Fruit fly (Drosophila melanogaster) whole organism, embryonic: ENCODE data around the gene CG7408.
A peak's percentile ranks its signal among the peaks of the same experiment; 100 is the strongest.

Source experiments
- Abd-B ChIP-seq: fragments of 200-800 bp; sonication (Bioruptor generic); optimal IDR thresholded peaks from 2 replicates; lab custom pipeline; 2018; ENCODE audit warnings: missing biosample characterization, mild to moderate bottlenecking, missing genetic modification characterization, moderate library complexity
- Atf-2 ChIP-seq: fragments of 200-800 bp; sonication (Bioruptor generic); optimal IDR thresholded peaks from 2 replicates; lab custom pipeline; 2016; ENCODE audit warnings: missing biosample characterization, missing genetic modification characterization
- B-H1 ChIP-seq: fragments of 200-800 bp; sonication (Bioruptor generic); IDR thresholded peaks from 3 replicates; pipeline ENCODE4 v1.3.6; 2022; ENCODE audit warnings: missing biosample characterization, missing genetic modification characterization
- Bdp1 ChIP-seq: fragments of 200-800 bp; sonication (Bioruptor generic); optimal IDR thresholded peaks from 3 replicates; lab custom pipeline; 2016; ENCODE audit warnings: missing biosample characterization, missing genetic modification characterization
- CG10366 ChIP-seq: fragments of 200-800 bp; sonication (Bioruptor generic); IDR thresholded peaks from 2 replicates; pipeline ENCODE4 v1.3.6; 2022; ENCODE audit warnings: missing biosample characterization, missing genetic modification characterization
- CG10462 ChIP-seq: fragments of 200-800 bp; sonication (Bioruptor generic); optimal IDR thresholded peaks from 2 replicates; lab custom pipeline; 2016; ENCODE audit warnings: missing biosample characterization, missing genetic modification characterization
- CG12155 ChIP-seq: fragments of 200-800 bp; sonication (Bioruptor generic); optimal IDR thresholded peaks from 3 replicates; lab custom pipeline; 2016; ENCODE audit warnings: missing biosample characterization, missing genetic modification characterization
- CG12942 ChIP-seq: fragments of 200-800 bp; sonication (Bioruptor generic); optimal IDR thresholded peaks from 3 replicates; lab custom pipeline; 2016; ENCODE audit warnings: missing biosample characterization, missing genetic modification characterization
- CG13287 ChIP-seq: fragments of 200-800 bp; sonication (Bioruptor generic); IDR thresholded peaks from 2 replicates; pipeline ENCODE4 v1.3.6; 2022; ENCODE audit warnings: missing biosample characterization, missing genetic modification characterization; ENCODE audit not compliant: partially characterized antibody
- CG15514 ChIP-seq: fragments of 200-800 bp; sonication (Bioruptor generic); optimal IDR thresholded peaks from 3 replicates; lab custom pipeline; 2017; ENCODE audit warnings: missing biosample characterization, missing genetic modification characterization, mild to moderate bottlenecking, moderate library complexity, missing genetic modification reagents
- CG16779 ChIP-seq: fragments of 200-800 bp; sonication (Bioruptor generic); IDR thresholded peaks from 2 replicates; pipeline ENCODE4 v1.3.6; 2022; ENCODE audit warnings: missing biosample characterization, missing genetic modification characterization
- CG18599 ChIP-seq: fragments of 200-800 bp; sonication (Bioruptor generic); optimal IDR thresholded peaks from 3 replicates; lab custom pipeline; 2017; ENCODE audit warnings: missing biosample characterization, missing genetic modification characterization, mild to moderate bottlenecking, moderate library complexity, missing genetic modification reagents
- CG2875 ChIP-seq: fragments of 200-800 bp; sonication (Bioruptor generic); optimal IDR thresholded peaks from 2 replicates; lab custom pipeline; 2017; ENCODE audit warnings: missing biosample characterization, mild to moderate bottlenecking, missing genetic modification characterization, missing genetic modification reagents
- CG4820 ChIP-seq: fragments of 200-800 bp; sonication (Bioruptor generic); optimal IDR thresholded peaks from 3 replicates; lab custom pipeline; 2016; ENCODE audit warnings: missing biosample characterization, missing genetic modification characterization
- CG5245 ChIP-seq: fragments of 200-800 bp; sonication (Bioruptor generic); optimal IDR thresholded peaks from 3 replicates; lab custom pipeline; 2016; ENCODE audit warnings: missing biosample characterization, missing genetic modification characterization
- CG6254 ChIP-seq: fragments of 200-800 bp; sonication (Bioruptor generic); optimal IDR thresholded peaks from 3 replicates; lab custom pipeline; 2017; ENCODE audit warnings: mild to moderate bottlenecking, missing biosample characterization, missing genetic modification reagents, missing genetic modification characterization
- CG6791 ChIP-seq: fragments of 200-800 bp; sonication (Bioruptor generic); IDR thresholded peaks from 3 replicates; pipeline ENCODE4 v1.3.6; 2022; ENCODE audit warnings: missing biosample characterization, missing genetic modification characterization; ENCODE audit not compliant: partially characterized antibody
- CG8359 ChIP-seq: fragments of 200-800 bp; sonication (Bioruptor generic); optimal IDR thresholded peaks from 2 replicates; lab custom pipeline; 2017; ENCODE audit warnings: missing biosample characterization, mild to moderate bottlenecking, missing genetic modification characterization, borderline replicate concordance
- CG9817 ChIP-seq: fragments of 200-800 bp; sonication (Bioruptor generic); optimal IDR thresholded peaks from 2 replicates; lab custom pipeline; 2018; ENCODE audit warnings: missing biosample characterization, mild to moderate bottlenecking, missing genetic modification characterization, moderate library complexity
- CkIIα-i1 ChIP-seq: fragments of 200-800 bp; sonication (Bioruptor generic); IDR thresholded peaks from 2 replicates; pipeline ENCODE4 v1.3.6; 2022; ENCODE audit warnings: missing biosample characterization, missing genetic modification characterization
- D ChIP-seq, 2 experiments: fragments of 200-800 bp in 1 of 2; fragments of >200 bp in 1 of 2; sonication (Bioruptor generic) in 1 of 2; optimal IDR thresholded peaks; 2 replicates in 1 of 2; 3 replicates in 1 of 2; lab custom pipeline; 2017; ENCODE audit warnings: mild to moderate bottlenecking in 1 of 2, missing biosample characterization in 1 of 2, missing genetic modification characterization in 1 of 2, missing genetic modification reagents in 1 of 2
- Dip2 ChIP-seq: fragments of 200-800 bp; sonication (Bioruptor generic); IDR thresholded peaks from 2 replicates; pipeline ENCODE4 v1.3.6; 2022; ENCODE audit warnings: missing biosample characterization, missing genetic modification characterization
- H15 ChIP-seq: fragments of 200-800 bp; sonication (Bioruptor generic); IDR thresholded peaks from 3 replicates; pipeline ENCODE4 v1.3.6; 2022; ENCODE audit warnings: missing biosample characterization, missing genetic modification characterization
- Hr78 ChIP-seq, 2 experiments: fragments of 200-800 bp in 1 of 2; fragments of >200 bp in 1 of 2; sonication (Bioruptor generic) in 1 of 2; optimal IDR thresholded peaks; 2 replicates each; lab custom pipeline; 2017 to 2019; ENCODE audit warnings: missing biosample characterization in 2 of 2, missing genetic modification characterization in 2 of 2, mild to moderate bottlenecking in 1 of 2, moderate library complexity in 1 of 2
- Ravus ChIP-seq: fragments of 200-800 bp; sonication (Bioruptor generic); IDR thresholded peaks from 2 replicates; pipeline ENCODE4 v1.3.6; 2022; ENCODE audit warnings: missing biosample characterization, missing genetic modification characterization
- Rx ChIP-seq: fragments of 200-800 bp; sonication (Bioruptor generic); IDR thresholded peaks from 2 replicates; pipeline ENCODE4 v1.3.6; 2022; ENCODE audit warnings: missing biosample characterization, missing genetic modification characterization
- Sry-β ChIP-seq: fragments of 200-800 bp; sonication (Bioruptor generic); optimal IDR thresholded peaks from 2 replicates; lab custom pipeline; 2018; ENCODE audit warnings: missing biosample characterization, mild to moderate bottlenecking, missing genetic modification characterization, moderate library complexity
- Vsx1 ChIP-seq: fragments of 200-800 bp; sonication (Bioruptor generic); optimal IDR thresholded peaks from 2 replicates; lab custom pipeline; 2017; ENCODE audit warnings: missing biosample characterization, mild to moderate bottlenecking, missing genetic modification characterization, missing genetic modification reagents
- aop ChIP-seq: fragments of 200-800 bp; sonication (Bioruptor generic); IDR thresholded peaks from 2 replicates; pipeline ENCODE4 v1.3.6; 2022; ENCODE audit warnings: missing biosample characterization, missing genetic modification characterization
- cas ChIP-seq: fragments of 200-800 bp; sonication (Bioruptor generic); IDR thresholded peaks from 2 replicates; pipeline ENCODE4 v1.3.6; 2022; ENCODE audit warnings: missing biosample characterization, missing genetic modification characterization
- gce ChIP-seq: fragments of 200-800 bp; sonication (Bioruptor generic); IDR thresholded peaks from 3 replicates; pipeline ENCODE4 v1.3.6; 2022; ENCODE audit warnings: missing biosample characterization, missing genetic modification characterization
- gcm ChIP-seq: fragments of 200-800 bp; sonication (Bioruptor generic); optimal IDR thresholded peaks from 2 replicates; lab custom pipeline; 2019; ENCODE audit warnings: missing biosample characterization, mild to moderate bottlenecking, missing genetic modification characterization, moderate library complexity
- gro ChIP-seq: fragments of 200-800 bp; sonication (Bioruptor generic); optimal IDR thresholded peaks from 2 replicates; lab custom pipeline; 2016; ENCODE audit warnings: missing biosample characterization, missing genetic modification characterization
- jigr1 ChIP-seq: fragments of 200-800 bp; sonication (Bioruptor generic); IDR thresholded peaks from 3 replicates; pipeline ENCODE4 v1.3.6; 2022; ENCODE audit warnings: missing biosample characterization, missing genetic modification characterization
- kah ChIP-seq: fragments of 200-800 bp; sonication (Bioruptor generic); optimal IDR thresholded peaks from 2 replicates; lab custom pipeline; 2018; ENCODE audit warnings: missing biosample characterization, mild to moderate bottlenecking, missing genetic modification characterization
- kay ChIP-seq: fragments of 200-800 bp; sonication (Bioruptor generic); optimal IDR thresholded peaks from 2 replicates; lab custom pipeline; 2016; ENCODE audit warnings: missing biosample characterization, missing genetic modification characterization
- mirr ChIP-seq: fragments of 200-800 bp; sonication (Bioruptor generic); optimal IDR thresholded peaks from 3 replicates; lab custom pipeline; 2018; ENCODE audit warnings: missing biosample characterization, mild to moderate bottlenecking, missing genetic modification characterization
- pita ChIP-seq: fragments of 200-800 bp; sonication (Bioruptor generic); optimal IDR thresholded peaks from 2 replicates; lab custom pipeline; 2017; ENCODE audit warnings: missing biosample characterization, mild to moderate bottlenecking, missing genetic modification characterization
- pum ChIP-seq: fragments of 200-800 bp; sonication (Bioruptor generic); optimal IDR thresholded peaks from 2 replicates; lab custom pipeline; 2016; ENCODE audit warnings: missing biosample characterization, missing genetic modification characterization
- sc ChIP-seq, 3 experiments: fragments of >200 bp in 2 of 3; fragments of 200-800 bp in 1 of 3; sonication (Bioruptor generic) in 1 of 3; optimal IDR thresholded peaks; 2 replicates in 2 of 3; 3 replicates in 1 of 3; lab custom pipeline; 2017; ENCODE audit warnings: mild to moderate bottlenecking in 1 of 3, missing biosample characterization in 1 of 3, missing genetic modification characterization in 1 of 3, missing genetic modification reagents in 1 of 3
- shn ChIP-seq: fragments of 200-800 bp; sonication (Bioruptor generic); optimal IDR thresholded peaks from 3 replicates; lab custom pipeline; 2016; ENCODE audit warnings: missing biosample characterization, missing genetic modification characterization
- sim ChIP-seq: fragments of 200-800 bp; sonication (Bioruptor generic); IDR thresholded peaks from 2 replicates; pipeline ENCODE4 v1.3.6; 2022; ENCODE audit warnings: missing biosample characterization, missing genetic modification characterization
- sisA ChIP-seq: fragments of 200-800 bp; sonication (Bioruptor generic); IDR thresholded peaks from 2 replicates; pipeline ENCODE4 v1.3.6; 2022; ENCODE audit warnings: missing biosample characterization, missing genetic modification characterization
- slou ChIP-seq: fragments of 200-800 bp; sonication (Bioruptor generic); optimal IDR thresholded peaks from 3 replicates; lab custom pipeline; 2016; ENCODE audit warnings: missing biosample characterization, missing genetic modification characterization
- usp ChIP-seq: fragments of >200 bp; optimal IDR thresholded peaks from 2 replicates; lab custom pipeline; 2017; ENCODE audit warnings: missing biosample characterization, missing genetic modification characterization
- vfl ChIP-seq: fragments of 200-800 bp; sonication (Bioruptor generic); optimal IDR thresholded peaks from 2 replicates; lab custom pipeline; 2016; ENCODE audit warnings: missing biosample characterization, missing genetic modification characterization

The CG7408 gene

DNA sequence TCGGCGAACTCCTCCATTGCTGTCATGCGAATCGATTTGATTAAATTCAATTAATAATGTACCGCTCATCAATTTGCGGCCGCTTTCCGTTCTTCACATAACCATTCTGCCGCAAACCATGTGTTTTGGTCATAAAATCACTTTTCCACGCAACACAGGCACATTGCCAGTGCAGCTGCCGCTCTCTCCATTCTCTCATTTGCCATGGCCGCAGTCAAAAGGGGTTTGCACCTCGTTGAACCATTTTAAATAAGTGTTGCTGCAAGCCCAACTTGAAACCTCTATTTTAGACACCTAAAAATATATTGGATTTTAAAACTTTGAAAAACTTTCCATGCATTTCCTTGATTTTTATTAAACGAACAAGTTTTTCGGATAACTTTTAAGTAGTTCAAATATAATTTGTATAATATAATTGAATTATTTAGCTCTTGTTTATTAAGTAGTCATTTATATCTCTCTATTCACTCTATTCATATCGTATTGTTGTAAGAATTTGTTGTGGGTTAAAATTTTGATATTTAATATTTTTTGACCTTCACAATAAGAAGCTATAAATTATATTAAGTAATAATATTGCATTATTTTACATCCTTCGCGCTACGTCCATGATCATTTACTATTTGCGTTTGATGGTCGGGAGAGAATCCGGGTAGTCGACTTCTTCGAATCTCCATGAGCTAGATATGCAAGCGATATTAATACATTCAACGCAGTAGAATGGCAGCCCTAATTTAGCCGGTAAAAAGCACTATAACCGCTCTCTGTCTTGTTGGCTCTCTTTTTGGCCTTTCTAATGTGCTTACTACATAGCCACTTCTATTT lies 22.0 kb upstream of the CG7408 start, which contains the start of gene CG5535 (continued):
- peak; percentile 69 for TF ChIP-seq CG10366 (GFP tag; lab: Robert Waterston, UW)
- no peak for TF ChIP-seq Dip2 (GFP tag; lab: Robert Waterston, UW)
- peak; percentile 26; the same call in 1 of the 2 replicates for TF ChIP-seq cas (GFP tag; lab: Robert Waterston, UW)
- TF ChIP-seq sim (GFP tag; lab: Robert Waterston, UW): no peak
- peak; percentile 37 for TF ChIP-seq kay (GFP tag; lab: Kevin White, UChicago)
- peak; percentile 58; the same call in 2 of the 3 replicates for TF ChIP-seq gce (GFP tag; lab: Robert Waterston, UW)
- TF ChIP-seq CG9817 (tag; lab: Kevin White, UChicago): peak; percentile 49
- TF ChIP-seq slou: peak; percentile 66
- no peak for TF ChIP-seq vfl (GFP tag; lab: Kevin White, UChicago)
- peak; percentile 34 for TF ChIP-seq shn
- TF ChIP-seq CG13287 (GFP tag; lab: Robert Waterston, UW): peak; percentile 10; the same call in 1 of the 2 replicates
- peak; percentile 52; the same call in 1 of the 3 replicates for TF ChIP-seq CG6791 (GFP tag; lab: Robert Waterston, UW)
- TF ChIP-seq pita (GFP tag; lab: Kevin White, UChicago): no peak
- peak; percentile 8; the same call in 1 of the 2 replicates for TF ChIP-seq Ravus (GFP tag; lab: Robert Waterston, UW)
- peak; percentile 61 for TF ChIP-seq CG12155 (GFP tag; lab: Kevin White, UChicago)
- TF ChIP-seq CkIIα-i1 (GFP tag; lab: Robert Waterston, UW): no peak
- no peak for TF ChIP-seq kah
- TF ChIP-seq usp (GFP tag; lab: Kevin White, UChicago): no peak
- peak; percentile 75 for TF ChIP-seq Abd-B (GFP tag; lab: Kevin White, UChicago)
- TF ChIP-seq aop (GFP tag; lab: Robert Waterston, UW): peak; percentile 68; the same call in 1 of the 2 replicates
- peak; percentile 68 for TF ChIP-seq gcm (GFP tag; lab: Kevin White, UChicago)
- peak; percentile 48 for TF ChIP-seq CG8359 (GFP tag; lab: Kevin White, UChicago)
- peak; percentile 37 for TF ChIP-seq CG12942
- TF ChIP-seq CG15514 (GFP tag; lab: Kevin White, UChicago): peak; percentile 30
- TF ChIP-seq Atf-2 (GFP tag; lab: Kevin White, UChicago): peak; percentile 17
- peak; percentile 41 for TF ChIP-seq CG6254 (GFP tag; lab: Kevin White, UChicago)
- peak; percentile 34 for TF ChIP-seq Vsx1 (GFP tag; lab: Kevin White, UChicago)
- TF ChIP-seq B-H1 (GFP tag; lab: Robert Waterston, UW): peak; percentile 33; the same call in 2 of the 3 replicates
- peak; percentile 36 for TF ChIP-seq mirr (GFP tag; lab: Kevin White, UChicago)
- TF ChIP-seq pum: peak; percentile 12
- TF ChIP-seq CG16779 (GFP tag; lab: Robert Waterston, UW): peak; percentile 84
- no peak for TF ChIP-seq Bdp1
- peak; percentile 47 for TF ChIP-seq sisA
- no peak for TF ChIP-seq D (optimal IDR thresholded peaks at IDR 0.05; lab: Kevin White, UChicago)
- peak; percentile 80 for TF ChIP-seq D (GFP tag; optimal IDR thresholded peaks at IDR 0.05; lab: Kevin White, UChicago)
- peak; percentile 64 for TF ChIP-seq CG10462 (GFP tag; lab: Kevin White, UChicago)
- TF ChIP-seq Hr78 (GFP tag; optimal IDR thresholded peaks at IDR 0.05; lab: Kevin White, UChicago): peak in 1 of 2 experiments; percentile 77
- no peak for TF ChIP-seq sc (optimal IDR thresholded peaks at IDR 0.05; lab: Kevin White, UChicago)
- peak; percentile 84 for TF ChIP-seq sc (GFP tag; optimal IDR thresholded peaks at IDR 0.05; lab: Kevin White, UChicago)
- peak; percentile 3 for TF ChIP-seq gro
- TF ChIP-seq CG5245 (GFP tag; lab: Kevin White, UChicago): peak; percentile 66
- peak; percentile 65 for TF ChIP-seq Rx (GFP tag; lab: Robert Waterston, UW)
- no peak for TF ChIP-seq jigr1 (GFP tag; lab: Robert Waterston, UW)
- peak; percentile 27 for TF ChIP-seq Sry-β (GFP tag; lab: Kevin White, UChicago)
- peak; percentile 42 for TF ChIP-seq CG4820 (GFP tag; lab: Kevin White, UChicago)
- peak; percentile 48 for TF ChIP-seq CG2875
- peak; percentile 35; the same call in 1 of the 3 replicates for TF ChIP-seq H15 (GFP tag; lab: Robert Waterston, UW)
- TF ChIP-seq CG18599 (GFP tag; lab: Kevin White, UChicago): peak; percentile 78
